Fruit fly (Drosophila melanogaster) whole organism, embryonic: Measurements from ENCODE around the gene CG3198.

Experiments used
- Bgb ChIP-seq: fragments of 200-800 bp; sonication (Bioruptor generic); IDR thresholded peaks from 2 replicates; pipeline ENCODE4 v1.3.6; 2022; ENCODE audit warnings: missing biosample characterization, missing genetic modification characterization; ENCODE audit not compliant: partially characterized antibody
- CG11247 ChIP-seq: fragments of 200-800 bp; sonication (Bioruptor generic); IDR thresholded peaks from 2 replicates; pipeline ENCODE4 v1.3.6; 2022; ENCODE audit warnings: missing biosample characterization, missing genetic modification characterization
- CG12071 ChIP-seq: fragments of 200-800 bp; sonication (Bioruptor generic); optimal IDR thresholded peaks from 3 replicates; lab custom pipeline; 2018; ENCODE audit warnings: missing biosample characterization, mild to moderate bottlenecking, missing genetic modification characterization
- CG15514 ChIP-seq: fragments of 200-800 bp; sonication (Bioruptor generic); optimal IDR thresholded peaks from 3 replicates; lab custom pipeline; 2017; ENCODE audit warnings: missing biosample characterization, missing genetic modification characterization, mild to moderate bottlenecking, moderate library complexity, missing genetic modification reagents
- CG1603 ChIP-seq: fragments of 200-800 bp; sonication (Bioruptor generic); optimal IDR thresholded peaks from 2 replicates; lab custom pipeline; 2019; ENCODE audit warnings: missing biosample characterization, mild to moderate bottlenecking, missing genetic modification characterization, moderate library complexity
- CG2120 ChIP-seq: fragments of 200-800 bp; sonication (Bioruptor generic); optimal IDR thresholded peaks from 3 replicates; lab custom pipeline; 2016; ENCODE audit warnings: missing biosample characterization, missing genetic modification characterization
- CG30403 ChIP-seq: fragments of 200-800 bp; sonication (Bioruptor generic); optimal IDR thresholded peaks from 3 replicates; lab custom pipeline; 2016; ENCODE audit warnings: missing biosample characterization, missing genetic modification characterization
- CG31365 ChIP-seq: fragments of 200-800 bp; sonication (Bioruptor generic); optimal IDR thresholded peaks from 2 replicates; lab custom pipeline; 2018; ENCODE audit warnings: missing biosample characterization, mild to moderate bottlenecking, missing genetic modification characterization
- CG34224 ChIP-seq: fragments of 200-800 bp; sonication (Bioruptor generic); IDR thresholded peaks from 3 replicates; pipeline ENCODE4 v1.3.6; 2022; ENCODE audit warnings: missing biosample characterization, missing genetic modification characterization; ENCODE audit not compliant: partially characterized antibody
- CG5245 ChIP-seq: fragments of 200-800 bp; sonication (Bioruptor generic); optimal IDR thresholded peaks from 3 replicates; lab custom pipeline; 2016; ENCODE audit warnings: missing biosample characterization, missing genetic modification characterization
- CG7271 ChIP-seq: fragments of 200-800 bp; sonication (Bioruptor generic); optimal IDR thresholded peaks from 2 replicates; lab custom pipeline; 2018; ENCODE audit warnings: missing biosample characterization, mild to moderate bottlenecking, missing genetic modification characterization, moderate library complexity
- CG9727 ChIP-seq: fragments of 200-800 bp; sonication (Bioruptor generic); optimal IDR thresholded peaks from 3 replicates; lab custom pipeline; 2017; ENCODE audit warnings: missing biosample characterization, mild to moderate bottlenecking, missing genetic modification characterization
- CTCF ChIP-seq: fragments of 200-800 bp; sonication (Bioruptor generic); optimal IDR thresholded peaks from 2 replicates; lab custom pipeline; 2017; ENCODE audit warnings: missing biosample characterization, mild to moderate bottlenecking, missing genetic modification characterization, moderate library complexity
- Dad ChIP-seq: fragments of 200-800 bp; sonication (Bioruptor generic); optimal IDR thresholded peaks from 3 replicates; lab custom pipeline; 2016; ENCODE audit warnings: missing biosample characterization, missing genetic modification characterization
- Deaf1 ChIP-seq: fragments of 200-800 bp; optimal IDR thresholded peaks from 3 replicates; lab custom pipeline; 2019; ENCODE audit warnings: missing biosample characterization, mild to moderate bottlenecking, missing genetic modification characterization, moderate library complexity
- Dek ChIP-seq: fragments of 200-800 bp; sonication (Bioruptor generic); optimal IDR thresholded peaks from 3 replicates; lab custom pipeline; 2019; ENCODE audit warnings: missing biosample characterization, mild to moderate bottlenecking, missing genetic modification characterization, moderate library complexity
- Drgx ChIP-seq: fragments of 200-800 bp; sonication (Bioruptor generic); IDR thresholded peaks from 2 replicates; pipeline ENCODE4 v1.3.6; 2022; ENCODE audit warnings: missing biosample characterization, missing genetic modification characterization
- Fer2 ChIP-seq: fragments of 200-800 bp; sonication (Bioruptor generic); optimal IDR thresholded peaks from 2 replicates; lab custom pipeline; 2018; ENCODE audit warnings: missing biosample characterization, mild to moderate bottlenecking, missing genetic modification characterization, moderate library complexity
- Fer3 ChIP-seq: fragments of 200-800 bp; sonication (Bioruptor generic); optimal IDR thresholded peaks from 2 replicates; lab custom pipeline; 2018; ENCODE audit warnings: missing biosample characterization, mild to moderate bottlenecking, missing genetic modification characterization, moderate library complexity
- HLHmδ ChIP-seq: fragments of 200-800 bp; sonication (Bioruptor generic); optimal IDR thresholded peaks from 2 replicates; lab custom pipeline; 2018; ENCODE audit warnings: missing biosample characterization, mild to moderate bottlenecking, missing genetic modification characterization, moderate library complexity
- MBD-R2 ChIP-seq: fragments of 200-800 bp; sonication (Bioruptor generic); IDR thresholded peaks from 2 replicates; pipeline ENCODE4 v1.3.6; 2022; ENCODE audit warnings: missing biosample characterization, missing genetic modification characterization
- Meics ChIP-seq: fragments of 200-800 bp; sonication (Bioruptor generic); optimal IDR thresholded peaks from 2 replicates; lab custom pipeline; 2017; ENCODE audit warnings: missing biosample characterization, mild to moderate bottlenecking, missing genetic modification characterization
- Mes4 ChIP-seq: fragments of 200-800 bp; sonication (Bioruptor generic); optimal IDR thresholded peaks from 2 replicates; lab custom pipeline; 2016; ENCODE audit warnings: missing biosample characterization, missing genetic modification characterization
- NC2β ChIP-seq: fragments of 200-800 bp; sonication (Bioruptor generic); optimal IDR thresholded peaks from 2 replicates; lab custom pipeline; 2016; ENCODE audit warnings: missing biosample characterization, missing genetic modification characterization
- Nf-YB ChIP-seq: fragments of 200-800 bp; sonication (Bioruptor generic); optimal IDR thresholded peaks from 3 replicates; lab custom pipeline; 2019; ENCODE audit warnings: missing biosample characterization, mild to moderate bottlenecking, missing genetic modification characterization, moderate library complexity
- Sry-δ ChIP-seq: fragments of 200-800 bp; sonication (Bioruptor generic); optimal IDR thresholded peaks from 2 replicates; lab custom pipeline; 2016; ENCODE audit warnings: missing biosample characterization, missing genetic modification characterization
- bab2 ChIP-seq: fragments of 200-800 bp; sonication (Bioruptor generic); optimal IDR thresholded peaks from 2 replicates; lab custom pipeline; 2016; ENCODE audit warnings: missing biosample characterization, missing genetic modification characterization
- bbx ChIP-seq: fragments of 200-800 bp; sonication (Bioruptor generic); IDR thresholded peaks from 2 replicates; pipeline ENCODE4 v1.3.6; 2022; ENCODE audit warnings: missing biosample characterization, missing genetic modification characterization; ENCODE audit not compliant: partially characterized antibody
- bcd ChIP-seq: fragments of 200-800 bp; sonication (Bioruptor generic); optimal IDR thresholded peaks from 2 replicates; lab custom pipeline; 2017; ENCODE audit warnings: missing biosample characterization, mild to moderate bottlenecking, missing genetic modification characterization
- cato ChIP-seq: fragments of 200-800 bp; sonication (Bioruptor generic); optimal IDR thresholded peaks from 2 replicates; lab custom pipeline; 2016; ENCODE audit warnings: missing biosample characterization, missing genetic modification characterization, borderline replicate concordance
- corto ChIP-seq: fragments of 200-800 bp; sonication (Bioruptor generic); optimal IDR thresholded peaks from 2 replicates; lab custom pipeline; 2016; ENCODE audit warnings: missing biosample characterization, mild to moderate bottlenecking, missing genetic modification characterization, moderate library complexity
- dimm ChIP-seq: fragments of 200-800 bp; sonication (Bioruptor generic); IDR thresholded peaks from 2 replicates; pipeline ENCODE4 v1.3.6; 2022; ENCODE audit warnings: missing biosample characterization, missing genetic modification characterization
- gsb ChIP-seq: fragments of 200-800 bp; sonication (Bioruptor generic); IDR thresholded peaks from 2 replicates; pipeline ENCODE4 v1.3.6; 2022; ENCODE audit warnings: missing biosample characterization, missing genetic modification characterization
- h ChIP-seq: fragments of >200 bp; optimal IDR thresholded peaks from 2 replicates; lab custom pipeline; 2017
- her ChIP-seq: fragments of 200-800 bp; sonication (Bioruptor generic); optimal IDR thresholded peaks from 2 replicates; lab custom pipeline; 2016; ENCODE audit warnings: missing biosample characterization, missing genetic modification characterization
- hth ChIP-seq: fragments of >200 bp; optimal IDR thresholded peaks from 2 replicates; lab custom pipeline; 2017; ENCODE audit warnings: inconsistent platforms
- kah ChIP-seq: fragments of 200-800 bp; sonication (Bioruptor generic); optimal IDR thresholded peaks from 2 replicates; lab custom pipeline; 2018; ENCODE audit warnings: missing biosample characterization, mild to moderate bottlenecking, missing genetic modification characterization
- luna ChIP-seq: fragments of 200-800 bp; sonication (Bioruptor generic); optimal IDR thresholded peaks from 2 replicates; lab custom pipeline; 2016; ENCODE audit warnings: missing biosample characterization, missing genetic modification characterization
- maf-S ChIP-seq: fragments of 200-800 bp; sonication (Bioruptor generic); optimal IDR thresholded peaks from 2 replicates; lab custom pipeline; 2016; ENCODE audit warnings: missing biosample characterization, missing genetic modification characterization
- mld ChIP-seq: fragments of 200-800 bp; sonication (Bioruptor generic); IDR thresholded peaks from 3 replicates; pipeline ENCODE4 v1.3.6; 2022; ENCODE audit warnings: missing biosample characterization, missing genetic modification characterization; ENCODE audit not compliant: partially characterized antibody
- pb ChIP-seq: fragments of 200-800 bp; sonication (Bioruptor generic); optimal IDR thresholded peaks from 3 replicates; lab custom pipeline; 2016; ENCODE audit warnings: missing biosample characterization, missing genetic modification characterization
- pnt ChIP-seq: fragments of 200-800 bp; sonication (Bioruptor generic); optimal IDR thresholded peaks from 3 replicates; lab custom pipeline; 2016; ENCODE audit warnings: missing biosample characterization, missing genetic modification characterization
- pros ChIP-seq: fragments of 200-800 bp; sonication (Bioruptor generic); optimal IDR thresholded peaks from 3 replicates; lab custom pipeline; 2019; ENCODE audit warnings: missing biosample characterization, mild to moderate bottlenecking, missing genetic modification characterization, moderate library complexity
- repo ChIP-seq: fragments of 200-800 bp; sonication (Bioruptor generic); optimal IDR thresholded peaks from 2 replicates; lab custom pipeline; 2016; ENCODE audit warnings: missing biosample characterization, missing genetic modification characterization
- scrt ChIP-seq: fragments of 200-800 bp; sonication (Bioruptor generic); optimal IDR thresholded peaks from 2 replicates; lab custom pipeline; 2018; ENCODE audit warnings: missing biosample characterization, mild to moderate bottlenecking, missing genetic modification characterization, moderate library complexity
- sens ChIP-seq: fragments of 200-800 bp; sonication (Bioruptor generic); peaks from one replicate; lab custom pipeline; 2016; ENCODE audit warnings: missing biosample characterization, missing genetic modification characterization
- sima ChIP-seq: fragments of 200-800 bp; sonication (Bioruptor generic); optimal IDR thresholded peaks from 2 replicates; lab custom pipeline; 2016; ENCODE audit warnings: missing biosample characterization, missing genetic modification characterization
- sr ChIP-seq: fragments of 200-800 bp; sonication (Bioruptor generic); IDR thresholded peaks from 3 replicates; pipeline ENCODE4 v1.3.6; 2022; ENCODE audit warnings: missing biosample characterization, missing genetic modification characterization
- tx ChIP-seq: fragments of 200-800 bp; sonication (Bioruptor generic); optimal IDR thresholded peaks from 2 replicates; lab custom pipeline; 2016; ENCODE audit warnings: missing biosample characterization, missing genetic modification characterization
- unc-4 ChIP-seq: fragments of 200-800 bp; sonication (Bioruptor generic); IDR thresholded peaks from 2 replicates; pipeline ENCODE4 v1.3.6; 2022; ENCODE audit warnings: missing biosample characterization, missing genetic modification characterization; ENCODE audit not compliant: partially characterized antibody
- wdn ChIP-seq: fragments of 200-800 bp; sonication (Bioruptor generic); IDR thresholded peaks from 2 replicates; pipeline ENCODE4 v1.3.6; 2022; ENCODE audit warnings: missing biosample characterization, missing genetic modification characterization
- wor ChIP-seq: fragments of 200-800 bp; sonication (Bioruptor generic); IDR thresholded peaks from 2 replicates; pipeline ENCODE4 v1.3.6; 2022; ENCODE audit warnings: missing biosample characterization, missing genetic modification characterization

CG3198 gene

dm6 chrX:6677826-6678489, 4.2 kb upstream of the CG3198 start, which contains the start of gene Fum1 (continued):
- TF ChIP-seq CG34224 (GFP tag; lab: Robert Waterston, UW) (peak; percentile 87), pb (GFP tag; lab: Kevin White, UChicago) (no peak), tx (GFP tag; lab: Kevin White, UChicago) (no peak), kah (GFP tag; lab: Kevin White, UChicago) (no peak), CG7271 (tag; lab: Kevin White, UChicago) (no peak), pros (no peak), CG15514 (GFP tag; lab: Kevin White, UChicago) (peak; percentile 58), repo (GFP tag; lab: Kevin White, UChicago) (no peak), sima (no peak), bab2 (no peak), bbx (GFP tag; lab: Robert Waterston, UW) (peak; percentile 84), Dek (tag; lab: Kevin White, UChicago) (no peak), wor (GFP tag; lab: Robert Waterston, UW) (no peak), wdn (GFP tag; lab: Robert Waterston, UW) (no peak), HLHmδ (GFP tag; lab: Kevin White, UChicago) (no peak), CG9727 (GFP tag; lab: Kevin White, UChicago) (no peak), Bgb (GFP tag; lab: Robert Waterston, UW) (peak; percentile 84), Deaf1 (peak; percentile 8), bcd (GFP tag; lab: Kevin White, UChicago) (no peak), Mes4 (no peak), CG30403 (GFP tag; lab: Kevin White, UChicago) (peak; percentile 30), cato (GFP tag; lab: Kevin White, UChicago) (no peak), CG12071 (GFP tag; lab: Kevin White, UChicago) (no peak), maf-S (GFP tag; lab: Kevin White, UChicago) (no peak), h (no peak), pnt (GFP tag; lab: Kevin White, UChicago) (no peak), Nf-YB (GFP tag; lab: Kevin White, UChicago) (no peak), CTCF (GFP tag; lab: Kevin White, UChicago) (no peak), gsb (GFP tag; lab: Robert Waterston, UW) (no peak), unc-4 (GFP tag; lab: Robert Waterston, UW) (peak; percentile 94), sens (GFP tag; lab: Kevin White, UChicago) (peak; percentile 84), Fer3 (tag; lab: Kevin White, UChicago) (no peak), CG2120 (GFP tag; lab: Kevin White, UChicago) (peak; percentile 31), hth (lab: Kevin White, UChicago) (no peak), CG31365 (tag; lab: Kevin White, UChicago) (no peak), CG1603 (tag; lab: Kevin White, UChicago) (peak; percentile 22), CG11247 (GFP tag; lab: Robert Waterston, UW) (no peak), CG5245 (no peak), corto (GFP tag; lab: Kevin White, UChicago) (no peak), Dad (GFP tag; lab: Kevin White, UChicago) (no peak), sr (GFP tag; lab: Robert Waterston, UW) (no peak), NC2β (GFP tag; lab: Kevin White, UChicago) (no peak), Sry-δ (GFP tag; lab: Kevin White, UChicago) (peak; percentile 96), her (GFP tag; lab: Kevin White, UChicago) (peak; percentile 28), MBD-R2 (peak; percentile 72), mld (GFP tag; lab: Robert Waterston, UW) (no peak; the same call in 2 of the 3 replicates), Meics (GFP tag; lab: Kevin White, UChicago) (no peak), scrt (no peak), luna (GFP tag; lab: Kevin White, UChicago) (no peak), dimm (no peak), Drgx (no peak), Fer2 (tag; lab: Kevin White, UChicago) (no peak)
